Fruit fly (Drosophila melanogaster) whole organism, embryonic: Measurements from ENCODE around the gene CG10431.
A peak's percentile ranks its signal among the peaks of the same experiment; 100 is the strongest.

Experiments
- Asciz ChIP-seq: fragments of 200-800 bp; sonication (Bioruptor generic); optimal IDR thresholded peaks from 2 replicates; lab custom pipeline; 2017; ENCODE audit warnings: missing biosample characterization, mild to moderate bottlenecking, missing genetic modification characterization, missing genetic modification reagents
- CG10267 ChIP-seq: fragments of 200-800 bp; sonication (Bioruptor generic); optimal IDR thresholded peaks from 2 replicates; lab custom pipeline; 2018; ENCODE audit warnings: missing biosample characterization, mild to moderate bottlenecking, missing genetic modification characterization, moderate library complexity
- CG10366 ChIP-seq: fragments of 200-800 bp; sonication (Bioruptor generic); IDR thresholded peaks from 2 replicates; pipeline ENCODE4 v1.3.6; 2022; ENCODE audit warnings: missing biosample characterization, missing genetic modification characterization
- CG12299 ChIP-seq: fragments of 200-800 bp; sonication (Bioruptor generic); optimal IDR thresholded peaks from 2 replicates; lab custom pipeline; 2018; ENCODE audit warnings: missing biosample characterization, mild to moderate bottlenecking, missing genetic modification characterization
- CG13287 ChIP-seq: fragments of 200-800 bp; sonication (Bioruptor generic); IDR thresholded peaks from 2 replicates; pipeline ENCODE4 v1.3.6; 2022; ENCODE audit warnings: missing biosample characterization, missing genetic modification characterization; ENCODE audit not compliant: partially characterized antibody
- CG13775 ChIP-seq: fragments of 200-800 bp; sonication (Bioruptor generic); optimal IDR thresholded peaks from 3 replicates; lab custom pipeline; 2017; ENCODE audit warnings: missing biosample characterization, mild to moderate bottlenecking, missing genetic modification characterization
- CG14860 ChIP-seq: fragments of 200-800 bp; sonication (Bioruptor generic); IDR thresholded peaks from 3 replicates; pipeline ENCODE4 v1.3.6; 2022; ENCODE audit warnings: missing biosample characterization, missing genetic modification characterization; ENCODE audit not compliant: partially characterized antibody
- CG16813 ChIP-seq: fragments of 200-800 bp; sonication (Bioruptor generic); IDR thresholded peaks from 3 replicates; pipeline ENCODE4 v1.3.6; 2022; ENCODE audit warnings: missing biosample characterization, missing genetic modification characterization; ENCODE audit not compliant: partially characterized antibody
- CG17829 ChIP-seq: fragments of 200-800 bp; optimal IDR thresholded peaks from 2 replicates; lab custom pipeline; 2019; ENCODE audit warnings: missing biosample characterization, mild to moderate bottlenecking, missing genetic modification characterization, moderate library complexity
- CG18476 ChIP-seq: fragments of 200-800 bp; sonication (Bioruptor generic); optimal IDR thresholded peaks from 2 replicates; lab custom pipeline; 2016; ENCODE audit warnings: missing biosample characterization, mild to moderate bottlenecking, missing genetic modification characterization
- CG18619 ChIP-seq: fragments of 200-800 bp; sonication (Bioruptor generic); optimal IDR thresholded peaks from 3 replicates; lab custom pipeline; 2017; ENCODE audit warnings: missing biosample characterization, mild to moderate bottlenecking, missing genetic modification characterization
- CG2678 ChIP-seq: fragments of 200-800 bp; sonication (Bioruptor generic); optimal IDR thresholded peaks from 3 replicates; lab custom pipeline; 2019; ENCODE audit warnings: missing biosample characterization, mild to moderate bottlenecking, missing genetic modification characterization, moderate library complexity
- CG2889 ChIP-seq: fragments of 200-800 bp; sonication (Bioruptor generic); IDR thresholded peaks from 3 replicates; pipeline ENCODE4 v1.3.6; 2022; ENCODE audit warnings: missing biosample characterization, missing genetic modification characterization
- CG30020 ChIP-seq: fragments of 200-800 bp; optimal IDR thresholded peaks from 2 replicates; lab custom pipeline; 2019; ENCODE audit warnings: missing biosample characterization, mild to moderate bottlenecking, missing genetic modification characterization, moderate library complexity
- CG31441 ChIP-seq: fragments of 200-800 bp; sonication (Bioruptor generic); IDR thresholded peaks from 2 replicates; pipeline ENCODE4 v1.3.6; 2022; ENCODE audit warnings: missing biosample characterization, missing genetic modification characterization
- CG4360 ChIP-seq: fragments of 200-800 bp; sonication (Bioruptor generic); IDR thresholded peaks from 2 replicates; pipeline ENCODE4 v1.3.6; 2022; ENCODE audit warnings: missing biosample characterization, missing genetic modification characterization
- CG7271 ChIP-seq: fragments of 200-800 bp; sonication (Bioruptor generic); optimal IDR thresholded peaks from 2 replicates; lab custom pipeline; 2018; ENCODE audit warnings: missing biosample characterization, mild to moderate bottlenecking, missing genetic modification characterization, moderate library complexity
- CG9932 ChIP-seq: fragments of 200-800 bp; sonication (Bioruptor generic); IDR thresholded peaks from 2 replicates; pipeline ENCODE4 v1.3.6; 2022; ENCODE audit warnings: missing biosample characterization, missing genetic modification characterization
- Camta ChIP-seq: fragments of 200-800 bp; sonication (Bioruptor generic); optimal IDR thresholded peaks from 2 replicates; lab custom pipeline; 2016; ENCODE audit warnings: missing biosample characterization, missing genetic modification characterization
- Chrac-16 ChIP-seq: fragments of 200-800 bp; sonication (Bioruptor generic); optimal IDR thresholded peaks from 3 replicates; lab custom pipeline; 2016; ENCODE audit warnings: missing biosample characterization, missing genetic modification characterization
- CkIIα-i1 ChIP-seq: fragments of 200-800 bp; sonication (Bioruptor generic); IDR thresholded peaks from 2 replicates; pipeline ENCODE4 v1.3.6; 2022; ENCODE audit warnings: missing biosample characterization, missing genetic modification characterization
- Dfd ChIP-seq, 2 experiments: fragments of >200 bp; optimal IDR thresholded peaks; 2 replicates each; lab custom pipeline; 2017; ENCODE audit warnings: missing biosample characterization in 2 of 2, missing genetic modification characterization in 2 of 2
- Doc2 ChIP-seq: fragments of 200-800 bp; sonication (Bioruptor generic); IDR thresholded peaks from 2 replicates; pipeline ENCODE4 v1.3.6; 2022; ENCODE audit warnings: missing biosample characterization, missing genetic modification characterization
- Dp ChIP-seq: fragments of 200-800 bp; sonication (Bioruptor generic); optimal IDR thresholded peaks from 2 replicates; lab custom pipeline; 2018; ENCODE audit warnings: missing biosample characterization, mild to moderate bottlenecking, missing genetic modification characterization, moderate library complexity
- Drgx ChIP-seq: fragments of 200-800 bp; sonication (Bioruptor generic); IDR thresholded peaks from 2 replicates; pipeline ENCODE4 v1.3.6; 2022; ENCODE audit warnings: missing biosample characterization, missing genetic modification characterization
- Elba2 ChIP-seq: fragments of 200-800 bp; sonication (Bioruptor generic); optimal IDR thresholded peaks from 3 replicates; lab custom pipeline; 2016; ENCODE audit warnings: missing biosample characterization, missing genetic modification characterization
- Gug ChIP-seq: fragments of 200-800 bp; sonication (Bioruptor generic); IDR thresholded peaks from 4 replicates; pipeline ENCODE4 v1.3.6; 2022; ENCODE audit warnings: missing biosample characterization, missing genetic modification characterization
- H15 ChIP-seq: fragments of 200-800 bp; sonication (Bioruptor generic); IDR thresholded peaks from 3 replicates; pipeline ENCODE4 v1.3.6; 2022; ENCODE audit warnings: missing biosample characterization, missing genetic modification characterization
- HHEX ChIP-seq: fragments of 200-800 bp; sonication (Bioruptor generic); optimal IDR thresholded peaks from 3 replicates; lab custom pipeline; 2017; ENCODE audit warnings: missing biosample characterization, mild to moderate bottlenecking, missing genetic modification characterization, missing genetic modification reagents
- HmgD ChIP-seq: fragments of 200-800 bp; sonication (Bioruptor generic); optimal IDR thresholded peaks from 3 replicates; lab custom pipeline; 2016; ENCODE audit warnings: missing biosample characterization, missing genetic modification characterization
- Hmr ChIP-seq: fragments of 200-800 bp; sonication (Bioruptor generic); optimal IDR thresholded peaks from 3 replicates; lab custom pipeline; 2017; ENCODE audit warnings: mild to moderate bottlenecking, missing biosample characterization, missing genetic modification reagents, missing genetic modification characterization
- MESR4 ChIP-seq: fragments of 200-800 bp; sonication (Bioruptor generic); optimal IDR thresholded peaks from 2 replicates; lab custom pipeline; 2018; ENCODE audit warnings: missing biosample characterization, mild to moderate bottlenecking, missing genetic modification characterization, moderate library complexity
- MTF-1 ChIP-seq: fragments of 200-800 bp; sonication (Bioruptor generic); optimal IDR thresholded peaks from 2 replicates; lab custom pipeline; 2018; ENCODE audit warnings: missing biosample characterization, mild to moderate bottlenecking, missing genetic modification characterization, borderline replicate concordance
- Xrp1 ChIP-seq: fragments of 200-800 bp; sonication (Bioruptor generic); IDR thresholded peaks from 2 replicates; pipeline ENCODE4 v1.3.6; 2022; ENCODE audit warnings: missing biosample characterization, missing genetic modification characterization
- btn ChIP-seq: fragments of 200-800 bp; sonication (Bioruptor generic); optimal IDR thresholded peaks from 2 replicates; lab custom pipeline; 2016; ENCODE audit warnings: missing biosample characterization, missing genetic modification characterization
- cas ChIP-seq: fragments of 200-800 bp; sonication (Bioruptor generic); IDR thresholded peaks from 2 replicates; pipeline ENCODE4 v1.3.6; 2022; ENCODE audit warnings: missing biosample characterization, missing genetic modification characterization
- crol ChIP-seq: fragments of 200-800 bp; sonication (Bioruptor generic); IDR thresholded peaks from 2 replicates; pipeline ENCODE4 v1.3.6; 2022; ENCODE audit warnings: missing biosample characterization, missing genetic modification characterization
- crp ChIP-seq, 2 experiments: fragments of 200-800 bp; sonication (Bioruptor generic); optimal IDR thresholded peaks; 2 replicates in 1 of 2; 3 replicates in 1 of 2; lab custom pipeline; 2017; ENCODE audit warnings: missing biosample characterization in 2 of 2, missing genetic modification characterization in 2 of 2, mild to moderate bottlenecking in 1 of 2, moderate library complexity in 1 of 2
- dan ChIP-seq: fragments of 200-800 bp; sonication (Bioruptor generic); IDR thresholded peaks from 2 replicates; pipeline ENCODE4 v1.3.6; 2022; ENCODE audit warnings: missing biosample characterization, missing genetic modification characterization
- eyg ChIP-seq: fragments of 200-800 bp; sonication (Bioruptor generic); optimal IDR thresholded peaks from 3 replicates; lab custom pipeline; 2016; ENCODE audit warnings: missing biosample characterization, missing genetic modification characterization
- knrl ChIP-seq: fragments of 200-800 bp; sonication (Bioruptor generic); IDR thresholded peaks from 3 replicates; pipeline ENCODE4 v1.3.6; 2022; ENCODE audit warnings: missing biosample characterization, missing genetic modification characterization; ENCODE audit not compliant: partially characterized antibody
- lab ChIP-seq: fragments of 200-800 bp; sonication (Bioruptor generic); optimal IDR thresholded peaks from 3 replicates; lab custom pipeline; 2017; ENCODE audit warnings: missing biosample characterization, missing genetic modification characterization, mild to moderate bottlenecking, moderate library complexity, missing genetic modification reagents
- odd ChIP-seq: fragments of 200-800 bp; sonication (Bioruptor generic); optimal IDR thresholded peaks from 2 replicates; lab custom pipeline; 2017; ENCODE audit warnings: missing biosample characterization, mild to moderate bottlenecking, missing genetic modification characterization
- sc ChIP-seq, 3 experiments: fragments of >200 bp in 2 of 3; fragments of 200-800 bp in 1 of 3; sonication (Bioruptor generic) in 1 of 3; optimal IDR thresholded peaks; 2 replicates in 2 of 3; 3 replicates in 1 of 3; lab custom pipeline; 2017; ENCODE audit warnings: mild to moderate bottlenecking in 1 of 3, missing biosample characterization in 1 of 3, missing genetic modification characterization in 1 of 3, missing genetic modification reagents in 1 of 3
- sens ChIP-seq: fragments of 200-800 bp; sonication (Bioruptor generic); peaks from one replicate; lab custom pipeline; 2016; ENCODE audit warnings: missing biosample characterization, missing genetic modification characterization
- slbo ChIP-seq: fragments of 200-800 bp; sonication (Bioruptor generic); IDR thresholded peaks from 2 replicates; pipeline ENCODE4 v1.3.6; 2022; ENCODE audit warnings: missing biosample characterization, missing genetic modification characterization
- sna ChIP-seq: fragments of 200-800 bp; sonication (Bioruptor generic); IDR thresholded peaks from 2 replicates; pipeline ENCODE4 v1.3.6; 2022; ENCODE audit warnings: missing biosample characterization, missing genetic modification characterization; ENCODE audit not compliant: partially characterized antibody
- stc ChIP-seq: fragments of 200-800 bp; sonication (Bioruptor generic); IDR thresholded peaks from 2 replicates; pipeline ENCODE4 v1.3.6; 2022; ENCODE audit warnings: missing biosample characterization, missing genetic modification characterization
- tap ChIP-seq: fragments of 200-800 bp; optimal IDR thresholded peaks from 3 replicates; lab custom pipeline; 2019; ENCODE audit warnings: missing biosample characterization, mild to moderate bottlenecking, missing genetic modification characterization, moderate library complexity
- tgo ChIP-seq: fragments of 200-800 bp; sonication (Bioruptor generic); IDR thresholded peaks from 3 replicates; pipeline ENCODE4 v1.3.6; 2022; ENCODE audit warnings: missing biosample characterization, missing genetic modification characterization

The CG10431 gene

DNA sequence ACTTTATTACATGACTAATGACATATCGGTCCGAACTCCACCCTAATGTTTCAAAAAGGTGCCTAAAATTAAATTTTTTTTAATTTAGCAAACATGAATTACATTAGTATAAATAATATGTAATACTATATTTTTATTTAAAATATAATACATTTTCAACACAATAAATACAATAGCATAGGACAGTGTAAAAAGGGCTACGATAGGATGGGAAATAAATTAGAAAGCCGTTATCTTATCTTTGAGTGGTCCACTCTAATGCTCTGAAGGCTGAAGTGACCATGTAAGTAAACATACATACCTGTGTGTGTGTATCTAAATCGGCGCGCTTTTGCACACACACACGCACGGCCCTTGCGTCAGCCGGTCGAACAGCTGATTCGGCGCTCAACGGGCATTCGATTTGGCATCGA, 28.5 kb downstream of the CG10431 start, which contains the start of gene CG31793 (continued):
- TF ChIP-seq sens (GFP tag; lab: Kevin White, UChicago) (peak; percentile 66), CG7271 (tag; lab: Kevin White, UChicago) (no peak), Camta (GFP tag; lab: Kevin White, UChicago) (no peak), Dp (GFP tag; lab: Kevin White, UChicago) (peak; percentile 3), CG18476 (GFP tag; lab: Kevin White, UChicago) (no peak), cas (0 out of 2 replicates have a peak, but pooled peaks have one; percentile 38), CG18619 (GFP tag; lab: Kevin White, UChicago) (peak; percentile 32), CG9932 (GFP tag; lab: Robert Waterston, UW) (peak; percentile 56), HmgD (GFP tag; lab: Kevin White, UChicago) (no peak), tgo (GFP tag; lab: Robert Waterston, UW) (peak; percentile 43; the same call in 1 of the 3 replicates), CG16813 (GFP tag; lab: Robert Waterston, UW) (no peak), Gug (GFP tag; lab: Robert Waterston, UW) (no peak), Doc2 (no peak), sna (GFP tag; lab: Robert Waterston, UW) (no peak), Elba2 (GFP tag; lab: Kevin White, UChicago) (no peak), CG2678 (tag; lab: Kevin White, UChicago) (peak; percentile 79), CG30020 (peak; percentile 4), HHEX (GFP tag; lab: Kevin White, UChicago) (peak; percentile 26), MTF-1 (GFP tag; lab: Kevin White, UChicago) (no peak), Dfd (GFP tag; optimal IDR thresholded peaks at IDR 0.05; lab: Kevin White, UChicago) (no peak), odd (GFP tag; lab: Kevin White, UChicago) (peak; percentile 46), CG10366 (GFP tag; lab: Robert Waterston, UW) (0 out of 2 replicates have a peak, but pooled peaks have one; percentile 24), CG17829 (tag; lab: Kevin White, UChicago) (peak; percentile 46), Drgx (GFP tag; lab: Robert Waterston, UW) (peak; percentile 73), CG31441 (GFP tag; lab: Robert Waterston, UW) (peak; percentile 68), CG2889 (GFP tag; lab: Robert Waterston, UW) (no peak), H15 (GFP tag; lab: Robert Waterston, UW) (no peak), crp (GFP tag; optimal IDR thresholded peaks at IDR 0.05; lab: Kevin White, UChicago) (peak in 1 of 2 experiments; percentile 81), Hmr (peak; percentile 72), lab (GFP tag; lab: Kevin White, UChicago) (peak; percentile 73), CG14860 (GFP tag; lab: Robert Waterston, UW) (no peak), CG4360 (no peak), Xrp1 (GFP tag; lab: Robert Waterston, UW) (peak; percentile 44; the same call in 1 of the 2 replicates), sc (optimal IDR thresholded peaks at IDR 0.05; lab: Kevin White, UChicago) (no peak), sc (GFP tag; optimal IDR thresholded peaks at IDR 0.05; lab: Kevin White, UChicago) (no peak), slbo (GFP tag; lab: Robert Waterston, UW) (peak; percentile 47; the same call in 1 of the 2 replicates), MESR4 (GFP tag; lab: Kevin White, UChicago) (no peak), CG12299 (peak; percentile 29)

- peak; percentile 86 for TF ChIP-seq eyg (GFP tag; lab: Kevin White, UChicago)
- TF ChIP-seq Chrac-16 (GFP tag; lab: Kevin White, UChicago) = peak; percentile 67
- TF ChIP-seq knrl = peak; percentile 74
- peak; percentile 77 for TF ChIP-seq tap
- peak; percentile 92 for TF ChIP-seq btn (GFP tag; lab: Kevin White, UChicago)
- TF ChIP-seq CG13287 (GFP tag; lab: Robert Waterston, UW) = peak; percentile 82
- peak; percentile 99 for TF ChIP-seq Hmr
- 0 out of 2 replicates have a peak, but pooled peaks have one; percentile 52 for TF ChIP-seq CkIIα-i1 (GFP tag; lab: Robert Waterston, UW)
- peak; percentile 91 for TF ChIP-seq stc
- peak; percentile 92 for TF ChIP-seq CG10267 (tag; lab: Kevin White, UChicago)
- TF ChIP-seq CG13775 (GFP tag; lab: Kevin White, UChicago) = peak; percentile 94
- TF ChIP-seq lab (GFP tag; lab: Kevin White, UChicago) = peak; percentile 98
- peak; percentile 90 for TF ChIP-seq Asciz
- peak; percentile 95 for TF ChIP-seq CG7271 (tag; lab: Kevin White, UChicago)
- no peak for TF ChIP-seq dan
- no peak for TF ChIP-seq crol (GFP tag; lab: Robert Waterston, UW)
Measured at dm6 chr2L:19009130-19009529, 34.6 kb downstream of the CG10431 start, which contains the start of gene RpL30. RpL30 (minus strand) TSS chr2L:19009306.
